Fruit fly (Drosophila melanogaster): ENCODE results near the gene CG6689.

DNA sequence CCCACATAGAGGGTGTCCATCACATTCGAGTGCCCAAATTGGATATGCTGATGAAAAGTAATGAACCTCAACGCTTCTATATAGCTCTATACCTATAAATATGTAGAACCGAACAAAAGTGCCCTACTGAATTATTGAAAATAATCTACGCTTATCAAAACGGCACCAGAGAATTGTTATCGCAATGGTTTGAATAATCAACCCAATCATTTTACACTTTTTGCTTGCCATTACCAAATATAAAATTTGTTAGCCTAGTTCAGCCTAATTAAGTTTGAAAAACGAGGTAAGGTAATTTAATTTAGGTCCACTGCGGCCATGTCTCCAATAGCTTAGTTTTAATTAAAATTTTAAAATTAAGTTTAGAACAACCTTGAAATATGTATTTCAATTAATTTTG, 44.1 kb downstream of the CG6689 start:
- no peak for TF ChIP-seq CG8478 (optimal IDR thresholded peaks at IDR 0.05)
- no peak for TF ChIP-seq CTCF (optimal IDR thresholded peaks at IDR 0.05)
